Fruit fly (Drosophila melanogaster) whole organism, prepupa: Measurements from ENCODE around the gene Bet1.

Experiments used
- Blimp-1 ChIP-seq: fragments of 200-800 bp; sonication (Bioruptor generic); optimal IDR thresholded peaks from 3 replicates; lab custom pipeline; 2017; ENCODE audit warnings: missing biosample characterization, missing genetic modification characterization, mild to moderate bottlenecking, moderate library complexity, missing genetic modification reagents
- CG6854 ChIP-seq: fragments of 200-800 bp; sonication (Bioruptor generic); optimal IDR thresholded peaks from 2 replicates; lab custom pipeline; 2017; ENCODE audit warnings: missing biosample characterization, mild to moderate bottlenecking, missing genetic modification characterization
- Met ChIP-seq: fragments of 200-800 bp; sonication (Bioruptor generic); optimal IDR thresholded peaks from 3 replicates; lab custom pipeline; 2016; ENCODE audit warnings: missing biosample characterization, missing genetic modification characterization

DNA sequence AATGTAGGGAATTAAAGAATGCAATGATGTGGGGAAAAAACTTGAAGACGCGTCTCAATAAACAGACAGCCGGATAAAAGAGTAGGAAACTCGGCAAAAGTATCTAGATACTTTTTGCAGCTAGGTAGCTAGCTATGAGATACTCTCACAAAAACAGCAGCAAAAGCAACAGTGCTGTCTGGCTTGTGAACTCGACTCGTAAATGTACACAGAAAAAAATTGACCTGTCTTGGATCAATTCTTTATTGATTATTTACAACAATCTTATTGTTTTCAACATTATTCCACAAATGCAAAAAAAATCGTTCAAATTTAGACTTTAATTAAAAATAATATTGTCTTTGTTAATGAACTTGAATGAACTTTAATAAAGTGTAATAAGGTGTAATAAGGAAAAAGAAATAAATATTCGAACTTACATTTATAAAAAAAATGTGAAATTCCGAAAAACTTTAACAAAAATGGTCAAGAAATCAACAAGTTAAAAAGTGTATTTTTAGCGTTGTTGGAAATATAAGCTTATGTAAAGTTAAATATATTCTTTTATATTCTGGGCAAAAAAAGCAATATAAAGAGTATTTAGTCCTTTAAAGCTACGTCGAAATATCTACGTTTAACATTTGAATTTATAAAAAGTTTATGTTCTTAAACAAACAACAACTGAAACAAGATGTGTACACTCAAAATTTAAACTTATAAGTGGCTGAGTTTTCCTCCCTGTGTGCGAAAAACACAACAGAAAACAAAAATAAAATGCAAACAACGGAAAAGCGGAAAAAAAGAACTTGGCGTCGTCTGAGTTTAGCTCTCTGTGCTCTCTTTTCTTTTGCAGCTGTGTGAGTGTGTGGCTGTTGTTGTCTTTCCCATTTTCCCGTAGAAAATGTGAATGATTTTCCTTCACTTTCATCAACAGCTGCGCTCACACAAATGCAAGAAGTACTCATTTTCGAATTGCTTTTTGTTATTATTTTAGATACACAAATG lies 27.1 kb upstream of the Bet1 start:
- TF ChIP-seq Met (no peak), CG6854 (no peak), Blimp-1 (GFP tag; lab: Kevin White, UChicago) (no peak)
